Fruit fly (Drosophila melanogaster) whole organism, adult: ENCODE results near the gene kirre.

Experiments
- CG12768 ChIP-seq: fragments of 200-800 bp; sonication (Bioruptor generic); optimal IDR thresholded peaks from 2 replicates; lab custom pipeline; 2017; ENCODE audit warnings: missing biosample characterization, missing genetic modification characterization, mild to moderate bottlenecking, moderate library complexity, missing genetic modification reagents
- CG1620 ChIP-seq: fragments of 200-800 bp; sonication (Bioruptor generic); optimal IDR thresholded peaks from 2 replicates; lab custom pipeline; 2016; ENCODE audit warnings: missing biosample characterization, missing genetic modification characterization
- CG33017 ChIP-seq: fragments of 200-800 bp; sonication (Bioruptor generic); optimal IDR thresholded peaks from 2 replicates; lab custom pipeline; 2018; ENCODE audit warnings: missing biosample characterization, mild to moderate bottlenecking, missing genetic modification characterization, moderate library complexity
- CG5204 ChIP-seq: fragments of 200-800 bp; sonication (Bioruptor generic); optimal IDR thresholded peaks from 2 replicates; lab custom pipeline; 2016; ENCODE audit warnings: missing biosample characterization, missing genetic modification characterization
- CG7045 ChIP-seq: fragments of 200-800 bp; sonication (Bioruptor generic); optimal IDR thresholded peaks from 2 replicates; lab custom pipeline; 2017; ENCODE audit warnings: missing biosample characterization, mild to moderate bottlenecking, missing genetic modification characterization
- CG7101 ChIP-seq: fragments of 200-800 bp; sonication (Bioruptor generic); optimal IDR thresholded peaks from 2 replicates; lab custom pipeline; 2018; ENCODE audit warnings: missing biosample characterization, mild to moderate bottlenecking, missing genetic modification characterization, moderate library complexity
- bab1 ChIP-seq: fragments of 200-800 bp; sonication (Bioruptor generic); optimal IDR thresholded peaks from 3 replicates; lab custom pipeline; 2019; ENCODE audit warnings: missing biosample characterization, mild to moderate bottlenecking, missing genetic modification characterization, moderate library complexity
- toe ChIP-seq: fragments of 200-800 bp; sonication (Bioruptor generic); optimal IDR thresholded peaks from 2 replicates; lab custom pipeline; 2016; ENCODE audit warnings: missing biosample characterization, missing genetic modification characterization

DNA sequence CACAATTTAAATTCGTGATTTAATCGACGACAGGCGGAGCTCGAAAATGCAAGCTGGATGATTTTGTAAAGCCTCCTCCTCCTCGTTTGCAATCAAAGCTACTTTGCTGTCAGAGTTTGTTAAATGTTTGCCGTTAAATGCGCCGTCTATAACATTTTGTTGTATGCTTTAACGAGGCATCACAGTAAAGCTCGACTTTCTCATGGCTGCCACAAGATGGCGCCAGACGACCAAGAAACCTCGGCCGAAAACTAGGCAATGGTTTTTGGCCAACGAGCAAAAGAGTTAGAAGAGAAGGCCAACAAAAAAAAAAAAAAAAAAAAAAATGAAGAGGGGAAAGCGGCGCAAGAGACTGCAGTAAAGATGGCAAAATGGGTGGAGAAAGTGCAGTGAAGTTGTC is 129.2 kb downstream of the kirre start:
- TF ChIP-seq toe (GFP tag; lab: Kevin White, UChicago) = no peak
- TF ChIP-seq bab1 (GFP tag; lab: Kevin White, UChicago) = no peak
- TF ChIP-seq CG12768 = no peak
- no peak for TF ChIP-seq CG7045
- TF ChIP-seq CG7101 (tag; lab: Kevin White, UChicago) = no peak
- no peak for TF ChIP-seq CG1620 (GFP tag; lab: Kevin White, UChicago)
- no peak for TF ChIP-seq CG33017 (tag; lab: Kevin White, UChicago)
- no peak for TF ChIP-seq CG5204 (GFP tag; lab: Kevin White, UChicago)
